Fruit fly (Drosophila melanogaster) whole organism: ENCODE data around the gene ND-15.

Source experiments
- CG8478 ChIP-seq: fragments of >200 bp; optimal IDR thresholded peaks from 2 replicates; lab custom pipeline; 2018; ENCODE audit warnings: inconsistent platforms
- Dll ChIP-seq: fragments of >200 bp; optimal IDR thresholded peaks from 2 replicates; lab custom pipeline; 2017
- EcR ChIP-seq, 2 experiments: fragments of >200 bp; optimal IDR thresholded peaks; 2 replicates each; lab custom pipeline; 2017; ENCODE audit warnings: missing biosample characterization in 2 of 2, missing genetic modification characterization in 2 of 2, missing genetic modification reagents in 2 of 2
- pan ChIP-seq: fragments of >200 bp; optimal IDR thresholded peaks from 2 replicates; lab custom pipeline; 2017
- psq ChIP-seq: fragments of >200 bp; optimal IDR thresholded peaks from 2 replicates; lab custom pipeline; 2017
- usp ChIP-seq: fragments of >200 bp; optimal IDR thresholded peaks from 2 replicates; lab custom pipeline; 2017; ENCODE audit warnings: missing biosample characterization, missing genetic modification characterization, mixed read lengths

DNA sequence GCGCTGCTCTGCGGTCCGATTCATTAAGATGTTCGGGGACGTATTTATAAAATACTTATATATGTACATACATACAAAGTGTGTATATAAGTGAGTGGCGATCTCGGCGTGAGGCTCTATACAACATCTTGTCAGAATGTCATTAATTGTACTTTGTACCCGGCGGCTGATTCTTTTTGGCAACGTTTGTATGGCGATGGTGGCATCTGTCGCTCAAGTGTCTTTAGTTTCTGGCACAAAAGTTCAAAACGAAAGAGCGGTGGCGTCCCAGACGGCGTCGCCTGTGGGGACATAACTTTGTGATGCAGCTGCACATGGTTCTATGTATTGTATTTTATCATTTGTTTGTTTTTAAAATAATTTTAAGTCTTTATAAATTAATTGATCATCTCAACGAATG is 21.5 kb upstream of the ND-15 start:
- TF ChIP-seq psq (lab: Kevin White, UChicago) (no peak), CG8478 (no peak), pan (no peak), usp (no peak), EcR (GFP tag; optimal IDR thresholded peaks at IDR 0.05; lab: Kevin White, UChicago) (no peak), Dll (no peak)
